Worm (Caenorhabditis elegans) whole organism, late embryonic: ENCODE data around the gene T27E4.1.
A peak's percentile ranks its signal among the peaks of the same experiment; 100 is the strongest.

Experiments
- F13H6.1 ChIP-seq: sonication (generic microtip); optimal IDR thresholded peaks from 2 replicates; lab custom pipeline; 2016; ENCODE audit warnings: missing genetic modification characterization, missing compliant biosample characterization
- K02D7.2 ChIP-seq: sonication (generic microtip); optimal IDR thresholded peaks from 2 replicates; lab custom pipeline; 2017; ENCODE audit warnings: mild to moderate bottlenecking, missing genetic modification characterization, missing compliant biosample characterization
- K09A11.1 ChIP-seq: sonication (generic microtip); optimal IDR thresholded peaks from 2 replicates; lab custom pipeline; 2017; ENCODE audit warnings: antibody characterized with exemption, mild to moderate bottlenecking, missing genetic modification characterization, missing compliant biosample characterization; ENCODE audit not compliant: insufficient read depth
- T23F11.4 ChIP-seq: fragments of 200-800 bp; sonication (Bioruptor generic); optimal IDR thresholded peaks from 2 replicates; lab custom pipeline; 2018; ENCODE audit warnings: mild to moderate bottlenecking, missing genetic modification characterization, missing compliant biosample characterization
- Y22D7AL.16 ChIP-seq: sonication (generic microtip); optimal IDR thresholded peaks from 2 replicates; lab custom pipeline; 2016; ENCODE audit warnings: missing genetic modification characterization, missing compliant biosample characterization
- ceh-14 ChIP-seq: sonication (generic microtip); optimal IDR thresholded peaks from 2 replicates; lab custom pipeline; 2016; ENCODE audit warnings: missing genotype, missing genetic modification characterization, missing compliant biosample characterization
- ceh-18 ChIP-seq: sonication (generic microtip); optimal IDR thresholded peaks from 2 replicates; lab custom pipeline; 2016; ENCODE audit warnings: missing genetic modification characterization, missing compliant biosample characterization
- ceh-19 ChIP-seq: fragments of 200-800 bp; sonication (Bioruptor generic); optimal IDR thresholded peaks from 2 replicates; lab custom pipeline; 2018; ENCODE audit warnings: mild to moderate bottlenecking, missing genetic modification characterization, missing compliant biosample characterization
- ceh-2 ChIP-seq: sonication (generic microtip); optimal IDR thresholded peaks from 2 replicates; lab custom pipeline; 2016; ENCODE audit warnings: missing genotype, missing genetic modification characterization, missing compliant biosample characterization
- ceh-22 ChIP-seq: sonication (generic microtip); optimal IDR thresholded peaks from 2 replicates; lab custom pipeline; 2017; ENCODE audit warnings: missing biosample characterization, missing genetic modification characterization
- ceh-24 ChIP-seq: sonication (generic microtip); optimal IDR thresholded peaks from 2 replicates; lab custom pipeline; 2016; ENCODE audit warnings: mild to moderate bottlenecking, missing genetic modification characterization, missing compliant biosample characterization
- ceh-30 ChIP-seq: fragments of 150-350 bp; optimal IDR thresholded peaks from 2 replicates; lab custom pipeline; 2014; ENCODE audit warnings: missing biosample characterization, missing genetic modification characterization
- ceh-31 ChIP-seq: sonication (generic microtip); optimal IDR thresholded peaks from 2 replicates; lab custom pipeline; 2016; ENCODE audit warnings: missing genetic modification characterization, missing compliant biosample characterization
- ceh-34 ChIP-seq: sonication (generic microtip); optimal IDR thresholded peaks from 2 replicates; lab custom pipeline; 2016; ENCODE audit warnings: mild to moderate bottlenecking, missing genetic modification characterization, missing compliant biosample characterization
- ceh-48 ChIP-seq: sonication (generic microtip); optimal IDR thresholded peaks from 2 replicates; lab custom pipeline; 2016; ENCODE audit warnings: missing genetic modification characterization, inconsistent platforms, missing compliant biosample characterization
- ceh-6 ChIP-seq: fragments of 200-800 bp; sonication (Bioruptor generic); optimal IDR thresholded peaks from 2 replicates; lab custom pipeline; 2018; ENCODE audit warnings: mild to moderate bottlenecking, missing genetic modification characterization, missing compliant biosample characterization
- ceh-9 ChIP-seq: sonication (generic microtip); optimal IDR thresholded peaks from 2 replicates; lab custom pipeline; 2016; ENCODE audit warnings: mild to moderate bottlenecking, missing genetic modification characterization, inconsistent platforms, missing compliant biosample characterization
- che-1 ChIP-seq: sonication (generic microtip); optimal IDR thresholded peaks from 2 replicates; lab custom pipeline; 2016; ENCODE audit warnings: mild to moderate bottlenecking, missing genetic modification characterization, missing compliant biosample characterization
- elt-2 ChIP-seq: sonication (generic microtip); optimal IDR thresholded peaks from 2 replicates; lab custom pipeline; 2016; ENCODE audit warnings: missing genetic modification reagents, missing genetic modification characterization, missing compliant biosample characterization
- elt-4 ChIP-seq: sonication (generic microtip); optimal IDR thresholded peaks from 2 replicates; lab custom pipeline; 2016; ENCODE audit warnings: missing genetic modification characterization, missing compliant biosample characterization
- fax-1 ChIP-seq: sonication (generic microtip); optimal IDR thresholded peaks from 2 replicates; lab custom pipeline; 2016; ENCODE audit warnings: missing genotype, missing genetic modification characterization, missing compliant biosample characterization
- fkh-10 ChIP-seq: fragments of 150-350 bp; optimal IDR thresholded peaks from 2 replicates; lab custom pipeline; 2014; ENCODE audit warnings: missing biosample characterization, missing genetic modification reagents, missing genetic modification characterization
- fkh-6 ChIP-seq: sonication (generic microtip); optimal IDR thresholded peaks from 2 replicates; lab custom pipeline; 2016; ENCODE audit warnings: missing genetic modification characterization, missing compliant biosample characterization
- hlh-13 ChIP-seq: fragments of 200-800 bp; sonication (Bioruptor generic); optimal IDR thresholded peaks from 2 replicates; lab custom pipeline; 2018; ENCODE audit warnings: mild to moderate bottlenecking, missing genetic modification characterization, missing compliant biosample characterization
- hlh-15 ChIP-seq: sonication (generic microtip); optimal IDR thresholded peaks from 2 replicates; lab custom pipeline; 2016; ENCODE audit warnings: missing genetic modification characterization, missing compliant biosample characterization
- hlh-30 ChIP-seq: sonication (generic microtip); optimal IDR thresholded peaks from 2 replicates; lab custom pipeline; 2017; ENCODE audit warnings: antibody characterized with exemption, missing genetic modification characterization, missing compliant biosample characterization; ENCODE audit not compliant: insufficient read depth
- hlh-6 ChIP-seq: sonication (generic microtip); optimal IDR thresholded peaks from 2 replicates; lab custom pipeline; 2016; ENCODE audit warnings: missing genotype, missing genetic modification characterization, missing compliant biosample characterization
- hlh-8 ChIP-seq: sonication (generic microtip); optimal IDR thresholded peaks from 2 replicates; lab custom pipeline; 2016; ENCODE audit warnings: missing genotype, missing genetic modification characterization, missing compliant biosample characterization
- lim-6 ChIP-seq: sonication (generic microtip); optimal IDR thresholded peaks from 2 replicates; lab custom pipeline; 2016; ENCODE audit warnings: missing genetic modification characterization, missing compliant biosample characterization
- lin-11 ChIP-seq: fragments of 200-800 bp; sonication (Bioruptor generic); optimal IDR thresholded peaks from 2 replicates; lab custom pipeline; 2018; ENCODE audit warnings: mild to moderate bottlenecking, missing genetic modification characterization, missing compliant biosample characterization
- madf-2 ChIP-seq: sonication (generic microtip); optimal IDR thresholded peaks from 2 replicates; lab custom pipeline; 2017; ENCODE audit warnings: missing genetic modification characterization, missing compliant biosample characterization
- mec-3 ChIP-seq: sonication (generic microtip); optimal IDR thresholded peaks from 2 replicates; lab custom pipeline; 2016; ENCODE audit warnings: borderline replicate concordance, missing genetic modification characterization, missing compliant biosample characterization
- nfya-1 ChIP-seq: sonication (generic microtip); optimal IDR thresholded peaks from 2 replicates; lab custom pipeline; 2017; ENCODE audit warnings: missing genetic modification characterization, mild to moderate bottlenecking, missing compliant biosample characterization, antibody characterized with exemption, moderate library complexity
- npax-4 ChIP-seq: sonication (generic microtip); optimal IDR thresholded peaks from 2 replicates; lab custom pipeline; 2016; ENCODE audit warnings: missing genetic modification characterization, missing compliant biosample characterization
- odd-2 ChIP-seq: sonication (generic microtip); optimal IDR thresholded peaks from 2 replicates; lab custom pipeline; 2017; ENCODE audit warnings: antibody characterized with exemption, mild to moderate bottlenecking, missing genetic modification characterization, missing compliant biosample characterization
- pag-3 ChIP-seq: sonication (generic microtip); optimal IDR thresholded peaks from 2 replicates; lab custom pipeline; 2016; ENCODE audit warnings: missing compliant biosample characterization, missing genetic modification characterization, borderline replicate concordance
- pat-9 ChIP-seq: fragments of 200-800 bp; sonication (Bioruptor generic); optimal IDR thresholded peaks from 2 replicates; lab custom pipeline; 2018; ENCODE audit warnings: mild to moderate bottlenecking, missing genetic modification characterization, moderate library complexity, missing compliant biosample characterization
- pha-4 ChIP-seq: fragments of 150-350 bp; optimal IDR thresholded peaks from 2 replicates; lab custom pipeline; 2018; ENCODE audit warnings: missing biosample characterization, missing genetic modification reagents, missing genetic modification characterization
- pros-1 ChIP-seq: fragments of 150-350 bp; optimal IDR thresholded peaks from 2 replicates; lab custom pipeline; 2014; ENCODE audit warnings: missing biosample characterization, missing genetic modification reagents, missing genetic modification characterization
- ref-2 ChIP-seq: sonication (generic microtip); optimal IDR thresholded peaks from 2 replicates; lab custom pipeline; 2016; ENCODE audit warnings: missing genetic modification characterization, missing compliant biosample characterization
- rnt-1 ChIP-seq: sonication (generic microtip); optimal IDR thresholded peaks from 2 replicates; lab custom pipeline; 2016; ENCODE audit warnings: missing genetic modification characterization, missing compliant biosample characterization
- sox-4 ChIP-seq: sonication (generic microtip); optimal IDR thresholded peaks from 2 replicates; lab custom pipeline; 2017; ENCODE audit warnings: mild to moderate bottlenecking, missing genetic modification characterization, inconsistent platforms, missing compliant biosample characterization
- syd-9 ChIP-seq: sonication (generic microtip); optimal IDR thresholded peaks from 2 replicates; lab custom pipeline; 2016; ENCODE audit warnings: mild to moderate bottlenecking, missing genetic modification characterization, moderate library complexity, missing compliant biosample characterization
- tbx-2 ChIP-seq: sonication (generic microtip); optimal IDR thresholded peaks from 2 replicates; lab custom pipeline; 2016; ENCODE audit warnings: missing genetic modification characterization, missing compliant biosample characterization
- tbx-7 ChIP-seq: sonication (generic microtip); optimal IDR thresholded peaks from 2 replicates; lab custom pipeline; 2016; ENCODE audit warnings: missing genotype, missing genetic modification characterization, missing compliant biosample characterization
- ttx-3 ChIP-seq: sonication (generic microtip); optimal IDR thresholded peaks from 2 replicates; lab custom pipeline; 2016; ENCODE audit warnings: missing genetic modification reagents, missing genetic modification characterization, missing compliant biosample characterization
- unc-3 ChIP-seq, 2 experiments: fragments of 200-800 bp in 1 of 2; sonication (Bioruptor generic) in 1 of 2; sonication (generic microtip) in 1 of 2; conservative IDR thresholded peaks in 1 of 2; optimal IDR thresholded peaks in 1 of 2; 2 replicates each; pipeline versions ENCODE4 v1.3.6 to Lab custom; 2016 to 2022; ENCODE audit warnings: missing compliant biosample characterization in 2 of 2, missing genetic modification characterization in 2 of 2, missing genetic modification reagents in 1 of 2
- unc-42 ChIP-seq: sonication (generic microtip); optimal IDR thresholded peaks from 2 replicates; lab custom pipeline; 2016; ENCODE audit warnings: missing genotype, missing genetic modification characterization, missing compliant biosample characterization
- unc-55 ChIP-seq: sonication (generic microtip); optimal IDR thresholded peaks from 2 replicates; lab custom pipeline; 2017; ENCODE audit warnings: missing biosample characterization, missing genetic modification reagents, missing genetic modification characterization
- unc-86 ChIP-seq: sonication (generic microtip); optimal IDR thresholded peaks from 2 replicates; lab custom pipeline; 2016; ENCODE audit warnings: missing genetic modification characterization, missing compliant biosample characterization
- zip-5 ChIP-seq: sonication (generic microtip); optimal IDR thresholded peaks from 2 replicates; lab custom pipeline; 2016; ENCODE audit warnings: missing genetic modification characterization, missing compliant biosample characterization
- ztf-16 ChIP-seq: sonication (generic microtip); optimal IDR thresholded peaks from 2 replicates; lab custom pipeline; 2017; ENCODE audit warnings: missing genetic modification characterization, missing compliant biosample characterization

The T27E4.1 gene

ce11 chrV:9095613-9096317, 3.6 kb downstream of the T27E4.1 start, which contains the start of gene F21C10.10:
TSS of gene F21C10.10 (plus strand) at chrV:9096267.
- no peak for TF ChIP-seq fax-1
- no peak for TF ChIP-seq ceh-30 (tag; lab: Kevin White, UChicago)
- peak; percentile 46 for TF ChIP-seq hlh-8 (tag; lab: Kevin White, UChicago)
- TF ChIP-seq tbx-7 (tag; lab: Kevin White, UChicago) = no peak
- no peak for TF ChIP-seq F13H6.1 (tag; lab: Kevin White, UChicago)
- TF ChIP-seq tbx-2 = peak; percentile 85
- peak; percentile 78 for TF ChIP-seq elt-2 (tag; lab: Kevin White, UChicago)
- peak; percentile 93 for TF ChIP-seq hlh-30 (tag; lab: Kevin White, UChicago)
- TF ChIP-seq ceh-9 = no peak
- no peak for TF ChIP-seq odd-2 (tag; lab: Kevin White, UChicago)
- no peak for TF ChIP-seq T23F11.4 (GFP tag; lab: Kevin White, UChicago)
- TF ChIP-seq pat-9 (tag; lab: Kevin White, UChicago) = no peak
- TF ChIP-seq ceh-31 (tag; lab: Kevin White, UChicago) = peak; percentile 41
- no peak for TF ChIP-seq ceh-22 (tag; lab: Kevin White, UChicago)
- TF ChIP-seq ceh-18 = peak; percentile 73
- TF ChIP-seq npax-4 (tag; lab: Kevin White, UChicago) = no peak
- no peak for TF ChIP-seq ceh-6 (GFP tag; lab: Kevin White, UChicago)
- TF ChIP-seq ref-2 (tag; lab: Kevin White, UChicago) = peak; percentile 74
- no peak for TF ChIP-seq hlh-13 (GFP tag; lab: Kevin White, UChicago)
- no peak for TF ChIP-seq pag-3 (tag; lab: Kevin White, UChicago)
- TF ChIP-seq syd-9 (tag; lab: Kevin White, UChicago) = peak; percentile 15
- peak; percentile 84 for TF ChIP-seq unc-55 (GFP tag; lab: Kevin White, UChicago)
- TF ChIP-seq fkh-10 (GFP tag; lab: Kevin White, UChicago) = no peak
- no peak for TF ChIP-seq unc-86 (tag; lab: Kevin White, UChicago)
- no peak for TF ChIP-seq unc-3 (GFP tag; conservative IDR thresholded peaks at IDR 0.05; lab: Robert Waterston, UW)
- no peak for TF ChIP-seq unc-3 (tag; optimal IDR thresholded peaks at IDR 0.05; lab: Kevin White, UChicago)
- peak; percentile 67 for TF ChIP-seq unc-42 (tag; lab: Kevin White, UChicago)
- no peak for TF ChIP-seq pros-1
- TF ChIP-seq pha-4 (tag; lab: Kevin White, UChicago) = no peak
- no peak for TF ChIP-seq ceh-48 (tag; lab: Kevin White, UChicago)
- no peak for TF ChIP-seq K02D7.2
- TF ChIP-seq ttx-3 (tag; lab: Kevin White, UChicago) = no peak
- no peak for TF ChIP-seq hlh-6 (tag; lab: Kevin White, UChicago)
- TF ChIP-seq elt-4 (tag; lab: Kevin White, UChicago) = no peak
- TF ChIP-seq ceh-34 (tag; lab: Kevin White, UChicago) = peak; percentile 34
- TF ChIP-seq mec-3 (tag; lab: Kevin White, UChicago) = no peak
- no peak for TF ChIP-seq ceh-24 (tag; lab: Kevin White, UChicago)
- TF ChIP-seq zip-5 (tag; lab: Kevin White, UChicago) = no peak
- peak; percentile 76 for TF ChIP-seq nfya-1 (tag; lab: Kevin White, UChicago)
- TF ChIP-seq fkh-6 (tag; lab: Kevin White, UChicago) = no peak
- no peak for TF ChIP-seq ceh-19 (GFP tag; lab: Kevin White, UChicago)
- TF ChIP-seq ztf-16 = no peak
- TF ChIP-seq ceh-14 (tag; lab: Kevin White, UChicago) = no peak
- no peak for TF ChIP-seq hlh-15
- no peak for TF ChIP-seq Y22D7AL.16 (tag; lab: Kevin White, UChicago)
- no peak for TF ChIP-seq ceh-2 (tag; lab: Kevin White, UChicago)
- TF ChIP-seq sox-4 = no peak
- no peak for TF ChIP-seq K09A11.1 (tag; lab: Kevin White, UChicago)
- TF ChIP-seq che-1 (tag; lab: Kevin White, UChicago) = no peak
- no peak for TF ChIP-seq lim-6 (tag; lab: Kevin White, UChicago)
- no peak for TF ChIP-seq madf-2 (tag; lab: Kevin White, UChicago)
- no peak for TF ChIP-seq lin-11 (tag; lab: Kevin White, UChicago)
- TF ChIP-seq rnt-1 (tag; lab: Kevin White, UChicago) = peak; percentile 66
